Fruit fly (Drosophila melanogaster): ENCODE results near the gene cDIP.

cDIP gene

DNA sequence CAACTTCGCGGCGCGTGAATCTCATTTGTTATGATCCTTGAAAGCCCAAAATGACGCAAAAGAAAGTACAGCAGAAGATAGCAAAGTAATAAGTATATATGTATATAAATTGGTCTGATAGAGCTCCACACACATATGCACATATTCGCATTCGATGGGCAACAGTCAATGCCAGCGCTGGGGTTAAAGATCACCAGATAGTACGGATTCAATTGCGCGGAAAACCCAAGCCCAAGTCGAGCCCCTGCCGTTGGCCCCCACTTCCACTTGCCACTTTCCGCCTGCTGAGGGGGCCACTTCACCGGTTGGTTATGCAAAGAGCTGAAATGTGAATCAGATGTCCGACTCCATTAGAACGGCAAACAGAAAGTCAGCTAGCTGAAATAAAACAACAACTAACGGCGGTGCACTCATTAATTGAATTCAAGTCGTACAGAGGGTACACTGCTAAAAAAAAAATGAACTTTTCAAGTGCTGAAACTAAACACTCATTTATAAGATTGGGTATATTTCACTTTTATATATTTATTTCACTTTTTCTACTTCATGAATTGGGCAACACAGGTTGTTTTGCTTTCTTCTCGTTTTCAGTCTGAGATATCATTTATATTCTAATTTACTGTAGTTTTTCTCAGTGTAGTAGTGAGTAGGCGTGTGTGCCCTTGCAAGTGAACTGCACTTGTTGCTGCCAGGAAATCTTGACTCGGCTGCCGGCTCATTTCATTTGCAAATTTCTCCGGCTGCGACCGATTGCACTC lies 34.5 kb upstream of the cDIP start (continued):
- no peak for TF ChIP-seq da (GFP tag; optimal IDR thresholded peaks at IDR 0.05)
- peak in 1 of 2 experiments; percentile 21 for TF ChIP-seq chif (GFP tag; optimal IDR thresholded peaks at IDR 0.05)
- peak; percentile 9 for TF ChIP-seq unpg (GFP tag; optimal IDR thresholded peaks at IDR 0.05)
- peak; percentile 5 for TF ChIP-seq Ssrp (tag; optimal IDR thresholded peaks at IDR 0.05)
- TF ChIP-seq gem (tag; optimal IDR thresholded peaks at IDR 0.05) = peak; percentile 53
- peak; percentile 38 for TF ChIP-seq row (GFP tag; IDR thresholded peaks at IDR 0.05)
- TF ChIP-seq al (GFP tag; IDR thresholded peaks at IDR 0.05) = no peak
- TF ChIP-seq CG2712 (tag; optimal IDR thresholded peaks at IDR 0.05) = peak; percentile 35
- TF ChIP-seq CG31441 (GFP tag; IDR thresholded peaks at IDR 0.05) = 0 out of 2 replicates have a peak, but pooled peaks have one; percentile 35
- TF ChIP-seq Oli (tag; optimal IDR thresholded peaks at IDR 0.05) = peak; percentile 32
- TF ChIP-seq nmo (GFP tag; optimal IDR thresholded peaks at IDR 0.05) = peak; percentile 9
- no peak for TF ChIP-seq CG1233 (GFP tag; optimal IDR thresholded peaks at IDR 0.05)
- TF ChIP-seq CG9932 (GFP tag; IDR thresholded peaks at IDR 0.05) = 0 out of 2 replicates have a peak, but pooled peaks have one; percentile 34
- TF ChIP-seq CG11504 (tag; optimal IDR thresholded peaks at IDR 0.05) = peak; percentile 24
- 0 out of 3 replicates have a peak, but pooled peaks have one; percentile 21 for TF ChIP-seq tgo (GFP tag; IDR thresholded peaks at IDR 0.05)
- TF ChIP-seq CG9727 (GFP tag; optimal IDR thresholded peaks at IDR 0.05) = peak; percentile 23
- no peak for TF ChIP-seq NFAT (GFP tag; IDR thresholded peaks at IDR 0.05)
- no peak for TF ChIP-seq gsb (GFP tag; IDR thresholded peaks at IDR 0.05)
- TF ChIP-seq lola (GFP tag; optimal IDR thresholded peaks at IDR 0.05) = peak in 1 of 3 experiments; percentile 25
- TF ChIP-seq CG12659 (GFP tag; optimal IDR thresholded peaks at IDR 0.05) = peak; percentile 0
- 0 out of 2 replicates have a peak, but pooled peaks have one; percentile 37 for TF ChIP-seq sens-2 (GFP tag; IDR thresholded peaks at IDR 0.05)
- peak; percentile 25 for TF ChIP-seq grau (tag; optimal IDR thresholded peaks at IDR 0.05)
- TF ChIP-seq dysf (GFP tag; IDR thresholded peaks at IDR 0.05) = peak; percentile 56
- TF ChIP-seq H15 (GFP tag; IDR thresholded peaks at IDR 0.05) = 0 out of 3 replicates have a peak, but pooled peaks have one; percentile 12
- TF ChIP-seq CG18262 (tag; optimal IDR thresholded peaks at IDR 0.05) = peak; percentile 8
- TF ChIP-seq CG10979 (tag; optimal IDR thresholded peaks at IDR 0.05) = peak; percentile 12
- no peak for TF ChIP-seq Hr3 (GFP tag; optimal IDR thresholded peaks at IDR 0.05)
- TF ChIP-seq Bdp1 (GFP tag; optimal IDR thresholded peaks at IDR 0.05) = no peak
- TF ChIP-seq CG6689 (GFP tag; IDR thresholded peaks at IDR 0.05) = 0 out of 2 replicates have a peak, but pooled peaks have one; percentile 22
- TF ChIP-seq CG17328 (GFP tag; IDR thresholded peaks at IDR 0.05) = 0 out of 2 replicates have a peak, but pooled peaks have one; percentile 33

- TF ChIP-seq Med (GFP tag) = peak; percentile 80
- no peak for TF ChIP-seq ranshi (GFP tag; IDR thresholded peaks at IDR 0.05)
- no peak for TF ChIP-seq CG4328 (GFP tag; optimal IDR thresholded peaks at IDR 0.05)
- TF ChIP-seq ATbp (GFP tag; optimal IDR thresholded peaks at IDR 0.05) = no peak
- TF ChIP-seq CG13296 (GFP tag; optimal IDR thresholded peaks at IDR 0.05) = no peak
- TF ChIP-seq toy (GFP tag; IDR thresholded peaks at IDR 0.05) = no peak
- peak in 1 of 2 experiments; percentile 7 for TF ChIP-seq Pdp1 (GFP tag; optimal IDR thresholded peaks at IDR 0.05)
- no peak for TF ChIP-seq oc (tag; optimal IDR thresholded peaks at IDR 0.05)
- no peak for TF ChIP-seq D19A (tag; optimal IDR thresholded peaks at IDR 0.05)
- TF ChIP-seq sens (GFP tag) = peak; percentile 79
- TF ChIP-seq Asciz (GFP tag; optimal IDR thresholded peaks at IDR 0.05) = peak; percentile 49
- TF ChIP-seq CG18262 (tag; optimal IDR thresholded peaks at IDR 0.05) = no peak
- TF ChIP-seq fd102C (GFP tag; optimal IDR thresholded peaks at IDR 0.05) = peak; percentile 39
- TF ChIP-seq nmo (GFP tag; optimal IDR thresholded peaks at IDR 0.05) = no peak
- no peak for TF ChIP-seq CG31224 (GFP tag; IDR thresholded peaks at IDR 0.05)
- no peak for TF ChIP-seq CG17385 (GFP tag; optimal IDR thresholded peaks at IDR 0.05)
- no peak for TF ChIP-seq CG13775 (GFP tag; optimal IDR thresholded peaks at IDR 0.05)
- TF ChIP-seq Eip74EF (GFP tag; optimal IDR thresholded peaks at IDR 0.05) = no peak
- TF ChIP-seq Six4 (GFP tag; optimal IDR thresholded peaks at IDR 0.05) = no peak
- TF ChIP-seq HmgD (GFP tag; optimal IDR thresholded peaks at IDR 0.05) = no peak
- peak; percentile 26 for TF ChIP-seq MTF-1 (GFP tag; optimal IDR thresholded peaks at IDR 0.05; ENCODE audit: borderline replicate concordance)
- no peak for TF ChIP-seq row (GFP tag; IDR thresholded peaks at IDR 0.05)
Observed at dm6 chr3R:21193742-21194141, 32.9 kb upstream of the cDIP start.

All from whole organism, embryonic.